Worm (Caenorhabditis elegans) whole organism, L4 larva: ENCODE measurements around the gene F28G4.4.

ENCODE experiments used
- F37D6.2 ChIP-seq: sonication (generic microtip); optimal IDR thresholded peaks from 2 replicates; lab custom pipeline; 2016; ENCODE audit warnings: mild to moderate bottlenecking, missing genetic modification characterization, missing compliant biosample characterization
- Y5F2A.4 ChIP-seq: fragments of 200-800 bp; sonication (Bioruptor generic); optimal IDR thresholded peaks from 2 replicates; lab custom pipeline; 2018; ENCODE audit warnings: mild to moderate bottlenecking, missing genetic modification characterization, missing compliant biosample characterization
- aha-1 ChIP-seq: fragments of 150-350 bp; peaks from one replicate; lab custom pipeline; 2014; ENCODE audit warnings: missing biosample characterization, missing genetic modification characterization
- aly-2 ChIP-seq: sonication (generic microtip); optimal IDR thresholded peaks from 2 replicates; lab custom pipeline; 2018; ENCODE audit warnings: missing biosample characterization, missing genetic modification characterization
- attf-4 ChIP-seq: sonication (generic microtip); optimal IDR thresholded peaks from 3 replicates; lab custom pipeline; 2017; ENCODE audit warnings: missing biosample characterization, missing genetic modification characterization
- ceh-28 ChIP-seq: fragments of 150-350 bp; optimal IDR thresholded peaks from 2 replicates; lab custom pipeline; 2014; ENCODE audit warnings: missing biosample characterization, missing genetic modification reagents, missing genetic modification characterization
- cey-2 ChIP-seq: sonication (generic microtip); optimal IDR thresholded peaks from 3 replicates; lab custom pipeline; 2017; ENCODE audit warnings: missing genetic modification characterization, mild to moderate bottlenecking, missing compliant biosample characterization, antibody characterized with exemption, borderline replicate concordance; ENCODE audit not compliant: insufficient read depth
- daf-16 ChIP-seq, 3 experiments: sonication (generic microtip); optimal IDR thresholded peaks; 2 replicates each; lab custom pipeline; 2016 to 2017; ENCODE audit warnings: missing genetic modification characterization in 3 of 3, missing genetic modification reagents in 3 of 3, mild to moderate bottlenecking in 2 of 3, missing compliant biosample characterization in 2 of 3, missing biosample characterization in 1 of 3, moderate library complexity in 1 of 3
- dmd-6 ChIP-seq: fragments of 200-800 bp; sonication (Bioruptor generic); IDR thresholded peaks from 2 replicates; pipeline ENCODE4 v1.3.6; 2022; ENCODE audit warnings: missing genetic modification reagents, missing genetic modification characterization, missing compliant biosample characterization
- dpl-1 ChIP-seq: fragments of 150-350 bp; optimal IDR thresholded peaks from 2 replicates; lab custom pipeline; 2014; ENCODE audit warnings: missing biosample characterization, missing genetic modification reagents, missing genetic modification characterization
- fos-1 ChIP-seq: fragments of 150-350 bp; optimal IDR thresholded peaks from 2 replicates; lab custom pipeline; 2014; ENCODE audit warnings: missing biosample characterization, missing genetic modification characterization
- hlh-30 ChIP-seq: sonication (generic microtip); optimal IDR thresholded peaks from 2 replicates; lab custom pipeline; 2017; ENCODE audit warnings: antibody characterized with exemption, mild to moderate bottlenecking, missing genetic modification characterization, missing compliant biosample characterization; ENCODE audit not compliant: insufficient read depth
- lir-3 ChIP-seq: sonication (generic microtip); optimal IDR thresholded peaks from 2 replicates; lab custom pipeline; 2016; ENCODE audit warnings: mild to moderate bottlenecking, missing genetic modification characterization, missing compliant biosample characterization
- mep-1 ChIP-seq: fragments of 150-350 bp; sonication (generic microtip); optimal IDR thresholded peaks from 3 replicates; lab custom pipeline; 2014; ENCODE audit warnings: missing biosample characterization, missing genetic modification characterization
- nhr-111 ChIP-seq: fragments of 200-800 bp; sonication (Bioruptor generic); optimal IDR thresholded peaks from 2 replicates; lab custom pipeline; 2018; ENCODE audit warnings: mild to moderate bottlenecking, missing genetic modification characterization, missing compliant biosample characterization
- nhr-28 ChIP-seq: fragments of 150-350 bp; optimal IDR thresholded peaks from 2 replicates; lab custom pipeline; 2014; ENCODE audit warnings: missing biosample characterization, missing genetic modification characterization
- nhr-6 ChIP-seq: fragments of 150-350 bp; optimal IDR thresholded peaks from 2 replicates; lab custom pipeline; 2014; ENCODE audit warnings: missing biosample characterization, missing genetic modification characterization
- pqm-1 ChIP-seq: sonication (generic microtip); optimal IDR thresholded peaks from 2 replicates; lab custom pipeline; 2017; ENCODE audit warnings: missing biosample characterization, missing genetic modification characterization
- saeg-2 ChIP-seq: fragments of 200-800 bp; sonication (Bioruptor generic); IDR thresholded peaks from 2 replicates; pipeline ENCODE4 v1.3.6; 2022; ENCODE audit warnings: missing genetic modification reagents, missing genetic modification characterization, missing compliant biosample characterization
- skn-1 ChIP-seq: fragments of 150-350 bp; optimal IDR thresholded peaks from 2 replicates; lab custom pipeline; 2014; ENCODE audit warnings: missing biosample characterization, missing genetic modification characterization
- snpc-4 ChIP-seq: fragments of 150-350 bp; optimal IDR thresholded peaks from 2 replicates; lab custom pipeline; 2014; ENCODE audit warnings: missing biosample characterization, missing genetic modification characterization
- unc-130 ChIP-seq: sonication (generic microtip); optimal IDR thresholded peaks from 2 replicates; lab custom pipeline; 2016; ENCODE audit warnings: missing genetic modification reagents, missing genetic modification characterization, missing compliant biosample characterization
- zip-11 ChIP-seq: fragments of 200-800 bp; sonication (Bioruptor generic); IDR thresholded peaks from 2 replicates; pipeline ENCODE4 v1.3.6; 2022; ENCODE audit warnings: missing genetic modification characterization, missing compliant biosample characterization
- ztf-11 ChIP-seq: fragments of 150-350 bp; optimal IDR thresholded peaks from 2 replicates; lab custom pipeline; 2014; ENCODE audit warnings: missing biosample characterization, missing genetic modification characterization

Gene F28G4.4

ce11 chrV:16235647-16236046 is 50.0 kb downstream of the F28G4.4 start, which contains the start of gene srh-98:
srh-98 (minus strand) TSS chrV:16235747.
- TF ChIP-seq Y5F2A.4 (GFP tag; lab: Kevin White, UChicago) (no peak), unc-130 (GFP tag; lab: Kevin White, UChicago) (no peak), ztf-11 (tag; lab: Kevin White, UChicago) (no peak), aha-1 (peak; percentile 65), attf-4 (tag; lab: Kevin White, UChicago) (no peak)
- TF ChIP-seq, all 104 proteins: peak for 1

- TF ChIP-seq aly-2 (tag; lab: Kevin White, UChicago) (no peak), nhr-6 (tag; lab: Kevin White, UChicago) (no peak), unc-130 (GFP tag; lab: Kevin White, UChicago) (no peak), F37D6.2 (tag; lab: Kevin White, UChicago) (no peak)
Measured at ce11 chrV:16235135-16235534, 50.6 kb downstream of the F28G4.4 start, which contains the start of gene F21H7.3. F21H7.3 (minus strand) TSS chrV:16235235.

- TF ChIP-seq dpl-1 (GFP tag; lab: Kevin White, UChicago): no peak
- no peak for TF ChIP-seq zip-11 (GFP tag; lab: Robert Waterston, UW)
- TF ChIP-seq lir-3: no peak
- TF ChIP-seq nhr-111 (GFP tag; lab: Kevin White, UChicago): no peak
- TF ChIP-seq saeg-2 (GFP tag; lab: Robert Waterston, UW): no peak
- TF ChIP-seq mep-1 (tag; lab: Kevin White, UChicago): no peak
- no peak for TF ChIP-seq hlh-30 (tag; lab: Kevin White, UChicago)
- TF ChIP-seq pqm-1 (tag; lab: Kevin White, UChicago): no peak
- no peak for TF ChIP-seq cey-2 (tag; lab: Kevin White, UChicago)
- no peak for TF ChIP-seq skn-1
- TF ChIP-seq ceh-28 (tag; lab: Kevin White, UChicago): no peak
- no peak for TF ChIP-seq fos-1 (tag; lab: Kevin White, UChicago)
- TF ChIP-seq snpc-4 (tag; lab: Kevin White, UChicago): no peak
- TF ChIP-seq daf-16 (GFP tag; optimal IDR thresholded peaks at IDR 0.05; lab: Kevin White, UChicago): no peak
- TF ChIP-seq daf-16 (tag; optimal IDR thresholded peaks at IDR 0.05; lab: Kevin White, UChicago): no peak
- TF ChIP-seq dmd-6 (GFP tag; lab: Robert Waterston, UW): no peak
- TF ChIP-seq nhr-28: no peak
Measured at ce11 chrV:16233624-16234023, 52.1 kb downstream of the F28G4.4 start, which contains the start of gene clec-233. clec-233 (plus strand) TSS chrV:16233924.
